Worm (Caenorhabditis elegans): ENCODE data around the gene C26F1.1.

- TF ChIP-seq dao-5 (tag; optimal IDR thresholded peaks at IDR 0.05), result no peak
- TF ChIP-seq him-1 (tag; optimal IDR thresholded peaks at IDR 0.05), result no peak
- TF ChIP-seq W03F9.2 (tag; optimal IDR thresholded peaks at IDR 0.05), result no peak
Observed at ce11 chrV:7754557-7754956, 30.7 kb upstream of the C26F1.1 start, which contains the start of gene T05B11.4.
